Worm (Caenorhabditis elegans) whole organism, L2 larva: ENCODE results near the gene H12D21.9.

Experiments used
- R02D3.7 ChIP-seq: fragments of 150-350 bp; optimal IDR thresholded peaks from 2 replicates; lab custom pipeline; 2014; ENCODE audit warnings: missing biosample characterization, missing genetic modification characterization
- Y55F3AM.14 ChIP-seq: fragments of 200-800 bp; sonication (Bioruptor generic); optimal IDR thresholded peaks from 2 replicates; lab custom pipeline; 2018; ENCODE audit warnings: mild to moderate bottlenecking, missing genetic modification characterization, missing compliant biosample characterization
- ZK546.5 ChIP-seq: sonication (generic microtip); optimal IDR thresholded peaks from 2 replicates; lab custom pipeline; 2017; ENCODE audit warnings: missing biosample characterization, missing genetic modification characterization
- alr-1 ChIP-seq: fragments of 150-350 bp; optimal IDR thresholded peaks from 2 replicates; lab custom pipeline; 2014; ENCODE audit warnings: missing biosample characterization, missing genetic modification characterization
- aly-2 ChIP-seq: fragments of 150-350 bp; optimal IDR thresholded peaks from 2 replicates; lab custom pipeline; 2014; ENCODE audit warnings: missing biosample characterization, missing genetic modification characterization
- blmp-1 ChIP-seq: sonication (generic microtip); optimal IDR thresholded peaks from 2 replicates; lab custom pipeline; 2017; ENCODE audit warnings: missing genetic modification characterization, mild to moderate bottlenecking, missing compliant biosample characterization, antibody characterized with exemption, moderate library complexity; ENCODE audit not compliant: insufficient read depth
- ceh-82 ChIP-seq: fragments of 150-350 bp; optimal IDR thresholded peaks from 2 replicates; lab custom pipeline; 2014; ENCODE audit warnings: missing biosample characterization, missing genetic modification characterization
- crh-2 ChIP-seq: sonication (generic microtip); optimal IDR thresholded peaks from 2 replicates; lab custom pipeline; 2017; ENCODE audit warnings: missing biosample characterization, missing genetic modification characterization
- dmd-4 ChIP-seq: sonication (generic microtip); optimal IDR thresholded peaks from 2 replicates; lab custom pipeline; 2017; ENCODE audit warnings: missing biosample characterization, missing genetic modification characterization
- egl-27 ChIP-seq: sonication (generic microtip); optimal IDR thresholded peaks from 3 replicates; lab custom pipeline; 2017; ENCODE audit warnings: missing biosample characterization, missing genetic modification reagents, missing genetic modification characterization
- elt-1 ChIP-seq: fragments of 150-350 bp; optimal IDR thresholded peaks from 2 replicates; lab custom pipeline; 2014; ENCODE audit warnings: missing biosample characterization, missing genetic modification characterization
- fos-1 ChIP-seq: fragments of 150-350 bp; optimal IDR thresholded peaks from 2 replicates; lab custom pipeline; 2014; ENCODE audit warnings: missing biosample characterization, missing genetic modification characterization
- gmeb-1 ChIP-seq: fragments of 150-350 bp; optimal IDR thresholded peaks from 2 replicates; lab custom pipeline; 2014; ENCODE audit warnings: missing biosample characterization, missing genetic modification characterization
- lin-39 ChIP-seq: fragments of 150-350 bp; optimal IDR thresholded peaks from 2 replicates; lab custom pipeline; 2014; ENCODE audit warnings: missing biosample characterization, missing genetic modification reagents, missing genetic modification characterization
- mab-5 ChIP-seq: fragments of 150-350 bp; optimal IDR thresholded peaks from 2 replicates; lab custom pipeline; 2014; ENCODE audit warnings: missing biosample characterization, missing genetic modification characterization
- mbf-1 ChIP-seq: sonication (generic microtip); optimal IDR thresholded peaks from 2 replicates; lab custom pipeline; 2017; ENCODE audit warnings: missing biosample characterization, missing genetic modification characterization
- mdl-1 ChIP-seq, 2 experiments: fragments of 150-350 bp in 1 of 2; sonication (generic microtip) in 1 of 2; optimal IDR thresholded peaks; 2 replicates each; lab custom pipeline; 2017; ENCODE audit warnings: missing biosample characterization in 2 of 2, missing genetic modification characterization in 2 of 2
- nhr-11 ChIP-seq: fragments of 150-350 bp; optimal IDR thresholded peaks from 2 replicates; lab custom pipeline; 2014; ENCODE audit warnings: missing biosample characterization, missing genetic modification characterization
- nhr-129 ChIP-seq: fragments of 150-350 bp; optimal IDR thresholded peaks from 2 replicates; lab custom pipeline; 2014; ENCODE audit warnings: missing biosample characterization, missing genetic modification characterization
- nhr-21 ChIP-seq: fragments of 150-350 bp; optimal IDR thresholded peaks from 2 replicates; lab custom pipeline; 2014; ENCODE audit warnings: missing biosample characterization, missing genetic modification characterization
- nhr-23 ChIP-seq: fragments of 150-350 bp; optimal IDR thresholded peaks from 2 replicates; lab custom pipeline; 2014; ENCODE audit warnings: missing biosample characterization, missing genetic modification reagents, missing genetic modification characterization
- nhr-237 ChIP-seq: fragments of 150-350 bp; optimal IDR thresholded peaks from 2 replicates; lab custom pipeline; 2014; ENCODE audit warnings: missing biosample characterization, missing genetic modification characterization
- nhr-25 ChIP-seq: fragments of 150-350 bp; sonication (generic microtip); optimal IDR thresholded peaks from 3 replicates; lab custom pipeline; 2014; ENCODE audit warnings: missing biosample characterization, missing genetic modification characterization
- nhr-6 ChIP-seq: fragments of 150-350 bp; optimal IDR thresholded peaks from 2 replicates; lab custom pipeline; 2014; ENCODE audit warnings: missing biosample characterization, missing genetic modification characterization
- peb-1 ChIP-seq: fragments of 150-350 bp; optimal IDR thresholded peaks from 2 replicates; lab custom pipeline; 2014; ENCODE audit warnings: missing biosample characterization, missing genetic modification characterization
- sem-4 ChIP-seq: fragments of 150-350 bp; optimal IDR thresholded peaks from 2 replicates; lab custom pipeline; 2014; ENCODE audit warnings: missing biosample characterization, missing genetic modification reagents, missing genetic modification characterization
- skn-1 ChIP-seq: sonication (generic microtip); optimal IDR thresholded peaks from 2 replicates; lab custom pipeline; 2017; ENCODE audit warnings: missing biosample characterization, missing genetic modification characterization
- sma-3 ChIP-seq: sonication (generic microtip); optimal IDR thresholded peaks from 2 replicates; lab custom pipeline; 2016; ENCODE audit warnings: missing genetic modification reagents, missing genetic modification characterization, missing compliant biosample characterization
- sma-9 ChIP-seq, 2 experiments: fragments of 150-350 bp in 1 of 2; sonication (generic microtip) in 1 of 2; optimal IDR thresholded peaks; 2 replicates each; lab custom pipeline; 2014 to 2016; ENCODE audit warnings: missing genetic modification characterization in 2 of 2, mild to moderate bottlenecking in 1 of 2, missing biosample characterization in 1 of 2, missing compliant biosample characterization in 1 of 2, missing genetic modification reagents in 1 of 2, moderate library complexity in 1 of 2
- snpc-4 ChIP-seq: fragments of 150-350 bp; optimal IDR thresholded peaks from 2 replicates; lab custom pipeline; 2014; ENCODE audit warnings: missing biosample characterization, missing genetic modification characterization
- unc-39 ChIP-seq: fragments of 150-350 bp; optimal IDR thresholded peaks from 2 replicates; lab custom pipeline; 2014; ENCODE audit warnings: missing biosample characterization, missing genetic modification characterization
- unc-55 ChIP-seq: fragments of 150-350 bp; sonication (generic microtip); optimal IDR thresholded peaks from 3 replicates; lab custom pipeline; 2014; ENCODE audit warnings: missing biosample characterization, missing genetic modification reagents, missing genetic modification characterization
- unc-62 ChIP-seq: fragments of 150-350 bp; optimal IDR thresholded peaks from 2 replicates; lab custom pipeline; 2014; ENCODE audit warnings: missing biosample characterization, missing genetic modification reagents, missing genetic modification characterization
- zag-1 ChIP-seq: fragments of 150-350 bp; optimal IDR thresholded peaks from 2 replicates; lab custom pipeline; 2014; ENCODE audit warnings: missing biosample characterization, missing genetic modification characterization
- ztf-11 ChIP-seq: sonication (generic microtip); optimal IDR thresholded peaks from 2 replicates; lab custom pipeline; 2017; ENCODE audit warnings: missing biosample characterization, missing genetic modification characterization
- ztf-4 ChIP-seq: fragments of 150-350 bp; optimal IDR thresholded peaks from 2 replicates; lab custom pipeline; 2014; ENCODE audit warnings: missing biosample characterization, missing genetic modification characterization

H12D21.9 gene

DNA sequence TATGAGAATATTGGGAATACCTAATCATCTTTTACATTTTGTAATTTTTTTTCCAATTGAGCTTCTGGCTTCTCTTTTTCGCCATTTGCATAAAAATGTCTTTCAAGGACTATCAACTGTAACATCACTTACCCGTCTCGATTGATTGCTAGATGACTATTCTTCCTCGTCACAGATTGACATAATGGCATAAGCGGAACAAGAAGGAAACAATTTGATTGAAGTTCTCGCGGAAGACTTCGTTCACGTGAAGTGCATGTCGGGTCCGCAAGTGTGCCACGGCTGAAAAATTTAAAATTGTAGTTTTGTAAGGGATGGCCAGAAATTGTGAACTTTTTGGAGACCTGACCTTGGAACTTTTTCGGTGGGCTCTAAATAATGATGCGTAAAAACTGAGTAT, 55.5 kb downstream of the H12D21.9 start:
- TF ChIP-seq nhr-6 (tag; lab: Kevin White, UChicago): no peak
- no peak for TF ChIP-seq fos-1 (tag; lab: Kevin White, UChicago)
- TF ChIP-seq unc-39: no peak
- no peak for TF ChIP-seq R02D3.7
- no peak for TF ChIP-seq ztf-4 (tag; lab: Kevin White, UChicago)
- no peak for TF ChIP-seq ZK546.5 (tag; lab: Kevin White, UChicago)

DNA sequence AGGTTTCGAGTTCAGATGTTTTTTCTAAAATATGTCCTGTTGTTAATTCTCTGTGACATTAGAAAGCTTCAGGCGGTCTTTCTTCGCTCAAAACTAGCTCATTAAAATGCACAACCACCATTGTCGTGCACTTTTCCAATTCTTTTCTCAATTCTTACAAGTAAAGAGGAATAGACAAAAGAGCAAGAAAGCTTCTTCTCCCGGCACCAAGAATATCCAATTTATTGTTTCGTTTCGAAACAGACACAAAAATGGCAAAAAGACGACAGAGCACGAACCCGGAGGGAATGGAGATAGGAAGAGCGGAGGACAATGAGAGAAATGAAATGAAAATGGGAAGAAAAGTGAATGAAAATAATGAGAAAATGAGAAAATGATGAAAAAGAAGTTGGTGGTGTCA, 56.7 kb downstream of the H12D21.9 start:
- TF ChIP-seq nhr-237 (no peak), alr-1 (tag; lab: Kevin White, UChicago) (no peak), elt-1 (tag; lab: Kevin White, UChicago) (no peak), dmd-4 (no peak), blmp-1 (tag; lab: Kevin White, UChicago) (no peak), crh-2 (tag; lab: Kevin White, UChicago) (no peak), gmeb-1 (no peak), sem-4 (no peak), skn-1 (no peak), nhr-21 (tag; lab: Kevin White, UChicago) (no peak), nhr-23 (no peak), unc-39 (no peak), zag-1 (tag; lab: Kevin White, UChicago) (peak; percentile 12), nhr-11 (tag; lab: Kevin White, UChicago) (no peak), lin-39 (no peak), mdl-1 (tag; optimal IDR thresholded peaks at IDR 0.05; lab: Kevin White, UChicago) (no peak), aly-2 (no peak), nhr-129 (peak; percentile 13), mbf-1 (tag; lab: Kevin White, UChicago) (no peak), unc-55 (peak; percentile 2), ztf-11 (tag; lab: Kevin White, UChicago) (no peak), snpc-4 (tag; lab: Kevin White, UChicago) (no peak), sma-9 (GFP tag; optimal IDR thresholded peaks at IDR 0.05; lab: Kevin White, UChicago) (no peak), sma-9 (tag; optimal IDR thresholded peaks at IDR 0.05; lab: Kevin White, UChicago) (no peak), egl-27 (tag; lab: Kevin White, UChicago) (no peak), sma-3 (no peak)

DNA sequence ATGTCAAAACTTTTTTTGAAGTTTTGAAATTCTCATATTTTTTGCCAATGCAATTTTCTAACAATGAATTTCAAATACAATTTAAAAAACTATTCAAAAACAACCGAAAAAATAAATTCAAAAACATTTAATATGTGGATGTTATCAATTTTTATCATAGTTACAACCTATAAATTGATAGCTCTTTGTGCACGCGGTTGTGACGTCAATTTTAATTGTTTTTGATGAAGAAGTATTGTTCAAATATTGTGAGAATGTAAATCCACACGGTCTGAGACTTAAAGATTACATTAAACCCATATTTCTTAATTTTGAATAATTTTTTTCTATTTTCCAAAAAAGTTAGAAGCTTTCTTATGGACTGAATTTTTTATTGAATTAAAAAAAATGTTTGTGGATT, 57.3 kb downstream of the H12D21.9 start:
- TF ChIP-seq nhr-25 (tag; lab: Kevin White, UChicago) (no peak), mdl-1 (tag; optimal IDR thresholded peaks at IDR 0.05; lab: Kevin White, UChicago) (no peak), nhr-129 (no peak), ceh-82 (tag; lab: Kevin White, UChicago) (no peak), gmeb-1 (no peak), alr-1 (tag; lab: Kevin White, UChicago) (no peak), unc-62 (no peak), sem-4 (no peak), zag-1 (tag; lab: Kevin White, UChicago) (no peak), crh-2 (tag; lab: Kevin White, UChicago) (no peak), peb-1 (tag; lab: Kevin White, UChicago) (no peak), ZK546.5 (tag; lab: Kevin White, UChicago) (no peak), nhr-11 (tag; lab: Kevin White, UChicago) (no peak), Y55F3AM.14 (GFP tag; lab: Kevin White, UChicago) (no peak), mab-5 (tag; lab: Kevin White, UChicago) (no peak)
